Worm (Caenorhabditis elegans) whole organism, late embryonic: ENCODE results near the gene K08D8.7.
"Not testable (repeated sequence)": the region's sequence is repeated elsewhere in the genome, so short reads cannot be mapped to it uniquely, and the experiment has no call there.

ENCODE experiments used
- ahr-1 ChIP-seq: sonication (generic microtip); optimal IDR thresholded peaks from 2 replicates; lab custom pipeline; 2016; ENCODE audit warnings: missing genetic modification characterization, missing compliant biosample characterization
- ceh-2 ChIP-seq: sonication (generic microtip); optimal IDR thresholded peaks from 2 replicates; lab custom pipeline; 2016; ENCODE audit warnings: missing genotype, missing genetic modification characterization, missing compliant biosample characterization
- ceh-34 ChIP-seq: sonication (generic microtip); optimal IDR thresholded peaks from 2 replicates; lab custom pipeline; 2016; ENCODE audit warnings: mild to moderate bottlenecking, missing genetic modification characterization, missing compliant biosample characterization
- ceh-45 ChIP-seq: fragments of 200-800 bp; sonication (Bioruptor generic); IDR thresholded peaks from 2 replicates; pipeline ENCODE4 v1.3.6; 2022; ENCODE audit warnings: missing genetic modification reagents, missing genetic modification characterization, missing compliant biosample characterization
- hlh-15 ChIP-seq: sonication (generic microtip); optimal IDR thresholded peaks from 2 replicates; lab custom pipeline; 2016; ENCODE audit warnings: missing genetic modification characterization, missing compliant biosample characterization
- nfya-1 ChIP-seq: sonication (generic microtip); optimal IDR thresholded peaks from 2 replicates; lab custom pipeline; 2017; ENCODE audit warnings: missing genetic modification characterization, mild to moderate bottlenecking, missing compliant biosample characterization, antibody characterized with exemption, moderate library complexity
- pha-2 ChIP-seq: sonication (generic microtip); optimal IDR thresholded peaks from 2 replicates; lab custom pipeline; 2017; ENCODE audit warnings: mild to moderate bottlenecking, missing genetic modification characterization, missing compliant biosample characterization
- pha-4 ChIP-seq: fragments of 150-350 bp; optimal IDR thresholded peaks from 2 replicates; lab custom pipeline; 2018; ENCODE audit warnings: missing biosample characterization, missing genetic modification reagents, missing genetic modification characterization

DNA sequence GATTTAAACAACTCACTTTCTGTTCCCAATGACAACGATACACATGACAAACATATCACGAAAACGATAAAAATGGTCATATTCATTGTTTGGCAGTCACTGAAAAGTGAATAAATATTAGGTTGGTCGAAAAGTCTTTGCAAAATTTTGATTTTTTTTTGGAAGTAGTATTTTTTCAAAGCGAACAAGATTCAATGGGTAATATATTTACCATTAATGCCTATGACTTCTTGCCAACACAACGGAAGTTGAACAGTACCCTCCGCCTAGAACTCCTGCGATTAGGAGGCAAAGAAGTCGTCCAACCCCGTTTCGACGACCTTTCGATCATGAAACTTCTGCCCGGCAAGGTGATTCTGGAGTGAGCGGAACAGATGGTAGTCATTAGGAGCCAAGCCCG is 21.4 kb upstream of the K08D8.7 start, which contains the start of gene ZK896.1:
- not testable (repeated sequence) for TF ChIP-seq pha-4 (tag; lab: Kevin White, UChicago); ceh-34 (tag; lab: Kevin White, UChicago); ceh-2 (tag; lab: Kevin White, UChicago); pha-2; nfya-1 (tag; lab: Kevin White, UChicago); hlh-15; ceh-45; ahr-1
